Fruit fly (Drosophila melanogaster) whole organism, wandering third instar larva: ENCODE results near the gene Exn.

Source experiments
- Abd-B ChIP-seq: fragments of >200 bp; optimal IDR thresholded peaks from 2 replicates; lab custom pipeline; 2017; ENCODE audit warnings: missing biosample characterization, missing genetic modification characterization
- CG32264 ChIP-seq: fragments of 200-800 bp; sonication (Bioruptor generic); optimal IDR thresholded peaks from 2 replicates; lab custom pipeline; 2016; ENCODE audit warnings: missing biosample characterization, missing genetic modification characterization
- CG9705 ChIP-seq: fragments of 200-800 bp; sonication (Bioruptor generic); optimal IDR thresholded peaks from 2 replicates; lab custom pipeline; 2018; ENCODE audit warnings: missing biosample characterization, mild to moderate bottlenecking, missing genetic modification characterization
- CrebA ChIP-seq: fragments of 200-800 bp; sonication (Bioruptor generic); optimal IDR thresholded peaks from 2 replicates; lab custom pipeline; 2016; ENCODE audit warnings: missing biosample characterization, mild to moderate bottlenecking, missing genetic modification characterization, borderline replicate concordance
- Dfd ChIP-seq: fragments of >200 bp; optimal IDR thresholded peaks from 2 replicates; lab custom pipeline; 2017; ENCODE audit warnings: missing biosample characterization, missing genetic modification characterization
- Dif ChIP-seq: fragments of 200-275, 200-300 bp; sonication (Bioruptor generic); optimal IDR thresholded peaks from 2 replicates; lab custom pipeline; 2018; ENCODE audit warnings: missing biosample characterization, missing genetic modification characterization; ENCODE audit not compliant: partially characterized antibody
- GATAd ChIP-seq: sonication (Bioruptor generic); optimal IDR thresholded peaks from 2 replicates; lab custom pipeline; 2016; ENCODE audit warnings: missing biosample characterization, missing genetic modification characterization
- HLH106 ChIP-seq: fragments of 200-800 bp; optimal IDR thresholded peaks from 3 replicates; lab custom pipeline; 2019; ENCODE audit warnings: missing biosample characterization, mild to moderate bottlenecking, missing genetic modification characterization, moderate library complexity
- Hnf4 ChIP-seq: fragments of 200-800 bp; sonication (Bioruptor generic); optimal IDR thresholded peaks from 2 replicates; lab custom pipeline; 2016; ENCODE audit warnings: missing biosample characterization, mild to moderate bottlenecking, missing genetic modification characterization
- Hr78 ChIP-seq: fragments of >200 bp; optimal IDR thresholded peaks from 2 replicates; lab custom pipeline; 2017; ENCODE audit warnings: missing biosample characterization, missing genetic modification characterization
- Hr83 ChIP-seq: fragments of 200-300 bp; sonication (Bioruptor generic); optimal IDR thresholded peaks from 2 replicates; lab custom pipeline; 2016; ENCODE audit warnings: missing biosample characterization, mild to moderate bottlenecking, missing genetic modification characterization, moderate library complexity; ENCODE audit not compliant: poor library complexity, severe bottlenecking
- Jra ChIP-seq: sonication (Bioruptor generic); optimal IDR thresholded peaks from 2 replicates; lab custom pipeline; 2016; ENCODE audit warnings: missing biosample characterization, missing genetic modification characterization
- Mio ChIP-seq: sonication (Bioruptor generic); optimal IDR thresholded peaks from 2 replicates; lab custom pipeline; 2016; ENCODE audit warnings: missing biosample characterization, missing genetic modification characterization
- Myc ChIP-seq: fragments of >200 bp; optimal IDR thresholded peaks from 2 replicates; lab custom pipeline; 2017
- N ChIP-seq: fragments of >200 bp; optimal IDR thresholded peaks from 2 replicates; lab custom pipeline; 2018; ENCODE audit warnings: missing biosample characterization, missing external identifiers, missing genetic modification characterization
- OdsH ChIP-seq: fragments of 200-800 bp; sonication (Bioruptor generic); optimal IDR thresholded peaks from 2 replicates; lab custom pipeline; 2016; ENCODE audit warnings: missing biosample characterization, mild to moderate bottlenecking, missing genetic modification characterization
- Rel ChIP-seq, 2 experiments: fragments of 200-800 bp; sonication (Bioruptor generic) in 1 of 2; optimal IDR thresholded peaks; 2 replicates in 1 of 2; 3 replicates in 1 of 2; lab custom pipeline; 2016 to 2019; ENCODE audit warnings: mild to moderate bottlenecking in 2 of 2, missing biosample characterization in 2 of 2, missing genetic modification characterization in 2 of 2, moderate library complexity in 1 of 2
- Sp1 ChIP-seq: fragments of 200-800 bp; sonication (Bioruptor generic); optimal IDR thresholded peaks from 3 replicates; lab custom pipeline; 2019; ENCODE audit warnings: missing biosample characterization, mild to moderate bottlenecking, missing genetic modification characterization, moderate library complexity
- Vsx2 ChIP-seq: fragments of 200-300, 225-300 bp; sonication (Bioruptor generic); optimal IDR thresholded peaks from 2 replicates; lab custom pipeline; 2018; ENCODE audit warnings: missing biosample characterization, missing genetic modification characterization; ENCODE audit not compliant: partially characterized antibody
- br ChIP-seq: fragments of 200-800 bp; sonication (Bioruptor generic); optimal IDR thresholded peaks from 2 replicates; lab custom pipeline; 2016; ENCODE audit warnings: missing biosample characterization, missing genetic modification characterization
- brk ChIP-seq: fragments of 200-800 bp; sonication (Bioruptor generic); optimal IDR thresholded peaks from 2 replicates; lab custom pipeline; 2016; ENCODE audit warnings: missing biosample characterization, mild to moderate bottlenecking, missing genetic modification characterization
- dl ChIP-seq, 2 experiments: fragments of 175-275, 200-275 bp in 1 of 2; fragments of 200-275 bp in 1 of 2; sonication (Bioruptor generic); optimal IDR thresholded peaks; lab custom pipeline; 2018; ENCODE audit warnings: mild to moderate bottlenecking in 2 of 2, missing biosample characterization in 2 of 2, missing genetic modification characterization in 2 of 2, moderate library complexity in 2 of 2; ENCODE audit not compliant: partially characterized antibody in 2 of 2, insufficient read depth in 1 of 2
- dmrt93B ChIP-seq: fragments of 200-800 bp; sonication (Bioruptor generic); optimal IDR thresholded peaks from 2 replicates; lab custom pipeline; 2018; ENCODE audit warnings: missing biosample characterization, mild to moderate bottlenecking, missing genetic modification characterization
- dsf ChIP-seq: sonication (Bioruptor generic); optimal IDR thresholded peaks from 2 replicates; lab custom pipeline; 2016; ENCODE audit warnings: missing biosample characterization, missing genetic modification characterization, borderline replicate concordance
- ey ChIP-seq: fragments of 200-800 bp; sonication (Bioruptor generic); optimal IDR thresholded peaks from 2 replicates; lab custom pipeline; 2016; ENCODE audit warnings: missing biosample characterization, missing genetic modification characterization
- foxo ChIP-seq, 2 experiments: fragments of 200-800 bp; sonication (Bioruptor generic); optimal IDR thresholded peaks; 2 replicates in 1 of 2; 3 replicates in 1 of 2; lab custom pipeline; 2016 to 2017; ENCODE audit warnings: missing biosample characterization in 2 of 2, missing genetic modification characterization in 2 of 2
- fru ChIP-seq: fragments of 200-800 bp; sonication (Bioruptor generic); optimal IDR thresholded peaks from 3 replicates; lab custom pipeline; 2016; ENCODE audit warnings: missing biosample characterization, mild to moderate bottlenecking, missing genetic modification characterization
- h ChIP-seq: fragments of 200-800 bp; sonication (Bioruptor generic); optimal IDR thresholded peaks from 3 replicates; lab custom pipeline; 2016; ENCODE audit warnings: missing biosample characterization, mild to moderate bottlenecking, missing genetic modification characterization
- jim ChIP-seq: fragments of 175-275, 200-325 bp; sonication (Bioruptor generic); optimal IDR thresholded peaks from 2 replicates; lab custom pipeline; 2016; ENCODE audit warnings: missing biosample characterization, mild to moderate bottlenecking, missing genetic modification characterization
- lola ChIP-seq: fragments of >200 bp; optimal IDR thresholded peaks from 2 replicates; lab custom pipeline; 2017; ENCODE audit warnings: missing biosample characterization, missing genetic modification characterization
- pan ChIP-seq: fragments of >200 bp; optimal IDR thresholded peaks from 2 replicates; lab custom pipeline; 2017
- psq ChIP-seq: fragments of 200-800 bp; sonication (Bioruptor generic); optimal IDR thresholded peaks from 3 replicates; lab custom pipeline; 2017; ENCODE audit warnings: missing biosample characterization, mild to moderate bottlenecking, missing genetic modification characterization, moderate library complexity
- rgr ChIP-seq: fragments of 200-800 bp; sonication (Bioruptor generic); optimal IDR thresholded peaks from 3 replicates; lab custom pipeline; 2016; ENCODE audit warnings: missing biosample characterization, mild to moderate bottlenecking, missing genetic modification characterization
- sage ChIP-seq: fragments of 200-800 bp; sonication (Bioruptor generic); optimal IDR thresholded peaks from 2 replicates; lab custom pipeline; 2016; ENCODE audit warnings: missing biosample characterization, mild to moderate bottlenecking, missing genetic modification characterization
- sv ChIP-seq: fragments of 200-800 bp; sonication (Bioruptor generic); optimal IDR thresholded peaks from 3 replicates; lab custom pipeline; 2016; ENCODE audit warnings: missing biosample characterization, missing genetic modification characterization
- tai ChIP-seq: sonication (Bioruptor generic); optimal IDR thresholded peaks from 2 replicates; lab custom pipeline; 2016; ENCODE audit warnings: missing biosample characterization, missing genetic modification characterization
- usp ChIP-seq: fragments of >200 bp; optimal IDR thresholded peaks from 2 replicates; lab custom pipeline; 2017; ENCODE audit warnings: missing biosample characterization, missing genetic modification characterization
- woc ChIP-seq: sonication (Bioruptor generic); optimal IDR thresholded peaks from 2 replicates; lab custom pipeline; 2016; ENCODE audit warnings: missing biosample characterization, mild to moderate bottlenecking, missing genetic modification characterization

Exn gene

DNA sequence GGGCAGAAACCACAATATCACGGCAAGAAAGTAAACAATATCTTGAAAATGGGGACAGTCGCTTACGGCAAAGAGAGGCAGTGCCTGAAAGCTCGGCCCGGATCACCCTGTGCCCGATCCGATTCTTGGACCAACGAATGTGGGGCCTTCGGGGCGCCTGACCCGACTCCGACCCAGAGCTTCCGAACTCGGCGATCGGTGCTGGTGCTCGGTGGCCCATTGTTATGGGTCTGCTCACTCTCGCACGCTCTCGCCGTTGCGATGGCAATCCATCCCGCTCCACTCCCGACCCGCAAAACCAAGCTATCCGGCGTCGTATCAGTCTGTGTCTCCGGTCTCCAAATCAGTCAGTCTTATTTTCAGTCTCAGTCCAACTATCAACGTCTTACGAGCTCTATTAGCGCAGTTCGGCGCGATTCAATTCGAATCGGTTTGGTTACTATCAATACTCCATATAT is at the start of gene Exn:
TSS of gene Exn (plus strand) at position 362 of the 458 bp plus-strand sequence.
- TF ChIP-seq CrebA: no peak
- TF ChIP-seq OdsH (GFP tag; lab: Kevin White, UChicago): peak; percentile 23
- TF ChIP-seq jim (GFP tag; lab: Kevin White, UChicago): no peak
- TF ChIP-seq CG9705 (GFP tag; lab: Kevin White, UChicago): no peak
- no peak for TF ChIP-seq dmrt93B
- no peak for TF ChIP-seq N (GFP tag; lab: Kevin White, UChicago)
- TF ChIP-seq tai: no peak
- peak; percentile 65 to 77 for TF ChIP-seq dl (GFP tag; optimal IDR thresholded peaks at IDR 0.05; lab: Kevin White, UChicago; ENCODE audit: insufficient read depth in 1 of 2, partially characterized antibody in 2 of 2)
- TF ChIP-seq Jra (GFP tag; lab: Kevin White, UChicago): no peak
- TF ChIP-seq lola (GFP tag; lab: Kevin White, UChicago): no peak
- no peak for TF ChIP-seq woc (GFP tag; lab: Kevin White, UChicago)
- no peak for TF ChIP-seq HLH106 (tag; lab: Kevin White, UChicago)
- no peak for TF ChIP-seq ey (GFP tag; lab: Kevin White, UChicago)
- TF ChIP-seq sage (GFP tag; lab: Kevin White, UChicago): no peak
- TF ChIP-seq sv: no peak
- no peak for TF ChIP-seq GATAd (GFP tag; lab: Kevin White, UChicago)
- no peak for TF ChIP-seq CG32264 (GFP tag; lab: Kevin White, UChicago)
- TF ChIP-seq pan: no peak
- no peak for TF ChIP-seq Mio (GFP tag; lab: Kevin White, UChicago)
- no peak for TF ChIP-seq Vsx2 (GFP tag; lab: Kevin White, UChicago)
- TF ChIP-seq dsf (GFP tag; lab: Kevin White, UChicago): no peak
- peak; percentile 42 for TF ChIP-seq fru (GFP tag; lab: Kevin White, UChicago)
- no peak for TF ChIP-seq h (GFP tag; lab: Kevin White, UChicago)
- TF ChIP-seq foxo (GFP tag; optimal IDR thresholded peaks at IDR 0.05; lab: Kevin White, UChicago): no peak
- TF ChIP-seq rgr (GFP tag; lab: Kevin White, UChicago): peak; percentile 34
- TF ChIP-seq Abd-B (GFP tag; lab: Kevin White, UChicago): no peak
- TF ChIP-seq Hr78: no peak
- peak; percentile 84 for TF ChIP-seq Dif (GFP tag; lab: Kevin White, UChicago)
- TF ChIP-seq psq (GFP tag; lab: Kevin White, UChicago): peak; percentile 9
- no peak for TF ChIP-seq Dfd (GFP tag; lab: Kevin White, UChicago)
- no peak for TF ChIP-seq Myc (lab: Kevin White, UChicago)
- no peak for TF ChIP-seq Rel (GFP tag; optimal IDR thresholded peaks at IDR 0.05; lab: Kevin White, UChicago)
- TF ChIP-seq Rel (tag; optimal IDR thresholded peaks at IDR 0.05; lab: Kevin White, UChicago): peak; percentile 50
- no peak for TF ChIP-seq Sp1 (GFP tag; lab: Kevin White, UChicago)
- peak; percentile 63 for TF ChIP-seq Hnf4 (GFP tag; lab: Kevin White, UChicago)
- TF ChIP-seq Hr83 (GFP tag; lab: Kevin White, UChicago): no peak
- no peak for TF ChIP-seq brk
- TF ChIP-seq br (GFP tag; lab: Kevin White, UChicago): peak; percentile 70
- TF ChIP-seq usp (GFP tag; lab: Kevin White, UChicago): no peak

DNA sequence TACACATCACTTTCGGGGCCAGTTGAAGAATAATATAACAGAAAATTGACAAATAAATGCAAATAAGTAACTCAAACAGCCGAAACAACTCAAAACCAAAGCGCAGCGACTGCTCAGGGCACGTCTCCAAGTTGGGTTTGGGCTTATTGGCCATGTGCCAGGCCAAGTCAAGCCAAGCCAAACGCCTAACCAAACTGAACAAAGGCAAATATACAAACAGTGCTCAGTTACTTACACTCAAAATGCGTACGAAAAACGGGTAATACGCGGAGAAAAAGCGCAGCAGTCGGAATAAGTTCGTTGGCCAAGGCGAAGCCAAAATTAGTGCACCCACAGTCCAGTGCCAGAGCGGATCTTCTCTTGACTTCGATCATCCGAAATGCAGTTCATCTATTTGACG is 46.9 kb upstream of the Exn start, which contains the start of gene CG13028:
TSS of gene CG13028 (plus strand) at position 301 of the 400 bp plus-strand sequence.
- TF ChIP-seq OdsH (GFP tag; lab: Kevin White, UChicago) (no peak), woc (GFP tag; lab: Kevin White, UChicago) (no peak), Abd-B (GFP tag; lab: Kevin White, UChicago) (no peak), Mio (GFP tag; lab: Kevin White, UChicago) (no peak), sage (GFP tag; lab: Kevin White, UChicago) (no peak), Myc (lab: Kevin White, UChicago) (no peak)
